Fruit fly (Drosophila melanogaster): ENCODE data around the gene CG13659.

Gene CG13659

dm6 chr3R:25331103-25331502 is 30.4 kb downstream of the CG13659 start, which contains the start of gene CHKov2:
Gene CHKov2, minus strand, starts transcription at chr3R:25331203.
- no peak for TF ChIP-seq Myc (optimal IDR thresholded peaks at IDR 0.05)
- TF ChIP-seq h (optimal IDR thresholded peaks at IDR 0.05): no peak
- TF ChIP-seq insv (optimal IDR thresholded peaks at IDR 0.05): no peak
- TF ChIP-seq ttk (optimal IDR thresholded peaks at IDR 0.05): no peak
- no peak for TF ChIP-seq Sin3A (optimal IDR thresholded peaks at IDR 0.05)
- TF ChIP-seq psq (optimal IDR thresholded peaks at IDR 0.05): no peak

dm6 chr3R:25335065-25335464 is 34.4 kb downstream of the CG13659 start, which contains the start of the genes CG10669 and CG11902:
Gene CG10669, minus strand, starts transcription at chr3R:25335243.
Gene CG11902, plus strand, starts transcription at chr3R:25335257.
- TF ChIP-seq ttk (optimal IDR thresholded peaks at IDR 0.05) (no peak), insv (optimal IDR thresholded peaks at IDR 0.05) (no peak), h (optimal IDR thresholded peaks at IDR 0.05) (no peak), psq (optimal IDR thresholded peaks at IDR 0.05) (no peak), Myc (optimal IDR thresholded peaks at IDR 0.05) (no peak), Sin3A (optimal IDR thresholded peaks at IDR 0.05) (no peak)

dm6 chr3R:25339952-25340351 is 39.3 kb downstream of the CG13659 start, which contains the start of gene rha:
Gene rha, plus strand, starts transcription at chr3R:25340252.
- TF ChIP-seq psq (optimal IDR thresholded peaks at IDR 0.05) (no peak), Myc (optimal IDR thresholded peaks at IDR 0.05) (no peak), h (optimal IDR thresholded peaks at IDR 0.05) (no peak), insv (optimal IDR thresholded peaks at IDR 0.05) (no peak)

dm6 chr3R:25346899-25347298 is 46.2 kb downstream of the CG13659 start, which contains the start of gene tobi:
Gene tobi, minus strand, starts transcription at chr3R:25346921.
- no peak for TF ChIP-seq Sin3A (optimal IDR thresholded peaks at IDR 0.05)
- TF ChIP-seq psq (optimal IDR thresholded peaks at IDR 0.05): no peak
- no peak for TF ChIP-seq insv (optimal IDR thresholded peaks at IDR 0.05)
- TF ChIP-seq ttk (optimal IDR thresholded peaks at IDR 0.05): no peak
- no peak for TF ChIP-seq Myc (optimal IDR thresholded peaks at IDR 0.05)
- no peak for TF ChIP-seq h (optimal IDR thresholded peaks at IDR 0.05)

Measured in Kc167 (cell line).